Worm (Caenorhabditis elegans): ENCODE results near the gene pxn-2.

- TF ChIP-seq lag-1 (GFP tag; IDR thresholded peaks at IDR 0.05), result no peak
- TF ChIP-seq pha-4 (tag; optimal IDR thresholded peaks at IDR 0.05), result no peak
- no peak for TF ChIP-seq tlf-1 (GFP tag; optimal IDR thresholded peaks at IDR 0.05)
- TF ChIP-seq Y53G8AR.9 (GFP tag; conservative IDR thresholded peaks at IDR 0.05), result no peak
- TF ChIP-seq B0336.3 (GFP tag; IDR thresholded peaks at IDR 0.05), result no peak
Measured at ce11 chrX:10958427-10958826, 20.7 kb downstream of the pxn-2 start, which contains the start of gene nlp-19.

Data from whole organism, young adult.